Fruit fly (Drosophila melanogaster) S2 (cell line): Measurements from ENCODE around the gene RpS7.

Source experiments
- CG8478 ChIP-seq: fragments of >200 bp; optimal IDR thresholded peaks from 2 replicates; lab custom pipeline; 2018
- CTCF ChIP-seq, 2 experiments: fragments of >200 bp; optimal IDR thresholded peaks; 2 replicates each; lab custom pipeline; 2018

DNA sequence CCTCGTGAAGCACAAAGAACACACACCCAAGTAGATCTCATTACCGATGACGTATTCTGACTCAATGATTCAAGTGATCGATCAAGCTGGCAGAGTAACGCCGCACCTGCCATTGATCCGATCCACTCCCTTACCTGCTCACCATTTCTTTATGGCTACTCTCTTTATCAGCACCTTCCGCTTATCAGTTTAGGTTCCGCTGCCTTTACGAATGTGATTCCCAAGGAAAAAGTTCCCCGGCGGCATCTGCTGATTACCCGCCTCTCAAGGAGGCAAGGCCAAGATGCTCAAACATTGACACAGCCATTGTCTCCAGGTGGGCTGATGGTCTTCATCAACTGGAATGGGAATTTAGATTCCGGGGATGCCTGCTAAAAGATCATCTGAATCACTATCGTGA is 6.2 kb upstream of the RpS7 start:
- TF ChIP-seq CG8478 (no peak), CTCF (optimal IDR thresholded peaks at IDR 0.05; lab: Kevin White, UChicago) (no peak)
